Fruit fly (Drosophila melanogaster): Measurements from ENCODE around the gene Strump.

Gene Strump

dm6 chr3L:16164150-16165039 is 42.6 kb downstream of the Strump start, which contains the start of gene CG5151 (continued):
- TF ChIP-seq OdsH (GFP tag; optimal IDR thresholded peaks at IDR 0.05) (no peak), CG10669 (GFP tag; optimal IDR thresholded peaks at IDR 0.05) (peak; percentile 11), CG1621 (tag; optimal IDR thresholded peaks at IDR 0.05) (peak; percentile 40), Eip93F (GFP tag; optimal IDR thresholded peaks at IDR 0.05) (peak; percentile 57), svp (GFP tag) (peak; percentile 64), Hr4 (GFP tag; optimal IDR thresholded peaks at IDR 0.05) (peak; percentile 12), CG11902 (GFP tag; optimal IDR thresholded peaks at IDR 0.05) (no peak), Ets21C (GFP tag; optimal IDR thresholded peaks at IDR 0.05) (no peak), vri (GFP tag; optimal IDR thresholded peaks at IDR 0.05) (peak; percentile 90), cyc (GFP tag; optimal IDR thresholded peaks at IDR 0.05) (no peak), CG15336 (GFP tag; IDR thresholded peaks at IDR 0.05) (no peak; the same call in none of the 2 replicates), CG11762 (GFP tag; optimal IDR thresholded peaks at IDR 0.05; ENCODE audit: insufficient read depth) (no peak), achi (GFP tag; optimal IDR thresholded peaks at IDR 0.05) (peak; percentile 28), CG6854 (GFP tag; optimal IDR thresholded peaks at IDR 0.05) (peak; percentile 75), fd59A (GFP tag; optimal IDR thresholded peaks at IDR 0.05) (no peak), Hr38 (GFP tag; optimal IDR thresholded peaks at IDR 0.05) (no peak), Sox15 (GFP tag; optimal IDR thresholded peaks at IDR 0.05) (no peak)

dm6 chr3L:16165356-16166168 is 43.8 kb downstream of the Strump start:
- TF ChIP-seq CG9139 (GFP tag; optimal IDR thresholded peaks at IDR 0.05), result no peak
- no peak for TF ChIP-seq ss (GFP tag; optimal IDR thresholded peaks at IDR 0.05)
- TF ChIP-seq CG6808 (GFP tag; optimal IDR thresholded peaks at IDR 0.05), result no peak
- peak; percentile 1 for TF ChIP-seq CG32006 (GFP tag; optimal IDR thresholded peaks at IDR 0.05)
- TF ChIP-seq Met (GFP tag; optimal IDR thresholded peaks at IDR 0.05), result peak; percentile 70
- peak; percentile 86 for TF ChIP-seq Eip78C (GFP tag)
- no peak for TF ChIP-seq CG4318 (GFP tag; optimal IDR thresholded peaks at IDR 0.05)
- peak; percentile 21 for TF ChIP-seq CG3919 (GFP tag; optimal IDR thresholded peaks at IDR 0.05)
- TF ChIP-seq CG11762 (GFP tag; optimal IDR thresholded peaks at IDR 0.05; ENCODE audit: insufficient read depth), result peak; percentile 1
- TF ChIP-seq acj6 (GFP tag; optimal IDR thresholded peaks at IDR 0.05), result peak; percentile 21
- peak; percentile 49 for TF ChIP-seq cyc (GFP tag; optimal IDR thresholded peaks at IDR 0.05)
- peak; percentile 57 for TF ChIP-seq lz (GFP tag; optimal IDR thresholded peaks at IDR 0.05)
- peak; percentile 20 for TF ChIP-seq CG8319 (GFP tag; optimal IDR thresholded peaks at IDR 0.05)
- no peak for TF ChIP-seq Eip93F (GFP tag; optimal IDR thresholded peaks at IDR 0.05)
- peak; percentile 41 for TF ChIP-seq Eip75B (GFP tag; optimal IDR thresholded peaks at IDR 0.05)
- TF ChIP-seq net (GFP tag; optimal IDR thresholded peaks at IDR 0.05), result peak; percentile 31
- peak; percentile 75 for TF ChIP-seq topi (GFP tag; optimal IDR thresholded peaks at IDR 0.05)
- peak; percentile 66 for TF ChIP-seq Sox14 (GFP tag; optimal IDR thresholded peaks at IDR 0.05)
- TF ChIP-seq CG31627 (GFP tag; optimal IDR thresholded peaks at IDR 0.05), result peak; percentile 78
- TF ChIP-seq CG8119 (GFP tag; IDR thresholded peaks at IDR 0.05), result no peak
- TF ChIP-seq fd85E (GFP tag; optimal IDR thresholded peaks at IDR 0.05), result no peak
- TF ChIP-seq CG11902 (GFP tag; optimal IDR thresholded peaks at IDR 0.05), result peak; percentile 38
- peak; percentile 42 for TF ChIP-seq CG34406 (GFP tag; optimal IDR thresholded peaks at IDR 0.05)
- TF ChIP-seq salr (GFP tag; optimal IDR thresholded peaks at IDR 0.05), result no peak
- peak; percentile 62 for TF ChIP-seq fkh (GFP tag; optimal IDR thresholded peaks at IDR 0.05)
- TF ChIP-seq svp (GFP tag), result peak; percentile 82
- no peak for TF ChIP-seq fd59A (GFP tag; optimal IDR thresholded peaks at IDR 0.05)
- no peak for TF ChIP-seq CG16779 (tag; optimal IDR thresholded peaks at IDR 0.05)
- peak; percentile 35 for TF ChIP-seq CG6792 (GFP tag; optimal IDR thresholded peaks at IDR 0.05)
- TF ChIP-seq achi (GFP tag; optimal IDR thresholded peaks at IDR 0.05), result peak; percentile 18
- peak; percentile 40 for TF ChIP-seq Blimp-1 (GFP tag; optimal IDR thresholded peaks at IDR 0.05)
- no peak for TF ChIP-seq CG6163 (GFP tag; IDR thresholded peaks at IDR 0.05)
- no peak for TF ChIP-seq Ets96B (tag; optimal IDR thresholded peaks at IDR 0.05)
- TF ChIP-seq pdm3 (GFP tag; optimal IDR thresholded peaks at IDR 0.05), result peak; percentile 52
- peak; percentile 20 for TF ChIP-seq Hr4 (GFP tag; optimal IDR thresholded peaks at IDR 0.05)
- peak; percentile 57 for TF ChIP-seq OdsH (GFP tag; optimal IDR thresholded peaks at IDR 0.05)
- TF ChIP-seq Hr38 (GFP tag; optimal IDR thresholded peaks at IDR 0.05), result no peak
- no peak for TF ChIP-seq spab (GFP tag; optimal IDR thresholded peaks at IDR 0.05)
- TF ChIP-seq CG15336 (GFP tag; IDR thresholded peaks at IDR 0.05), result no peak
